Worm (Caenorhabditis elegans) whole organism, L3 larva: ENCODE data around the gene Y51B9A.9.

Experiments
- aly-2 ChIP-seq: fragments of 150-350 bp; optimal IDR thresholded peaks from 2 replicates; lab custom pipeline; 2014; ENCODE audit warnings: missing biosample characterization, missing genetic modification characterization
- ceh-16 ChIP-seq: sonication (generic microtip); optimal IDR thresholded peaks from 2 replicates; lab custom pipeline; 2017; ENCODE audit warnings: missing biosample characterization, missing genetic modification characterization
- ceh-28 ChIP-seq: fragments of 150-350 bp; optimal IDR thresholded peaks from 2 replicates; lab custom pipeline; 2014; ENCODE audit warnings: missing biosample characterization, missing genetic modification reagents, missing genetic modification characterization
- ceh-9 ChIP-seq: sonication (generic microtip); optimal IDR thresholded peaks from 2 replicates; lab custom pipeline; 2018; ENCODE audit warnings: missing biosample characterization, missing genetic modification characterization
- daf-12 ChIP-seq: fragments of 150-350 bp; optimal IDR thresholded peaks from 2 replicates; lab custom pipeline; 2014; ENCODE audit warnings: missing biosample characterization, missing genetic modification reagents, missing genetic modification characterization
- egl-27 ChIP-seq: sonication (generic microtip); optimal IDR thresholded peaks from 4 replicates; lab custom pipeline; 2017; ENCODE audit warnings: missing biosample characterization, missing genetic modification reagents, missing genetic modification characterization
- egl-5 ChIP-seq: fragments of 150-350 bp; optimal IDR thresholded peaks from 2 replicates; lab custom pipeline; 2017; ENCODE audit warnings: missing biosample characterization, missing genetic modification reagents, missing genetic modification characterization, inconsistent platforms
- elt-1 ChIP-seq: fragments of 150-350 bp; optimal IDR thresholded peaks from 2 replicates; lab custom pipeline; 2014; ENCODE audit warnings: missing biosample characterization, missing genetic modification characterization
- elt-2 ChIP-seq: sonication (generic microtip); optimal IDR thresholded peaks from 2 replicates; lab custom pipeline; 2016; ENCODE audit warnings: missing genetic modification reagents, mild to moderate bottlenecking, missing genetic modification characterization, missing compliant biosample characterization
- elt-3 ChIP-seq, 3 experiments: fragments of 150-350 bp in 1 of 3; sonication (generic microtip) in 2 of 3; optimal IDR thresholded peaks; 2 replicates in 2 of 3; 4 replicates in 1 of 3; lab custom pipeline; 2014 to 2017; ENCODE audit warnings: missing biosample characterization in 3 of 3, missing genetic modification characterization in 3 of 3
- eor-1 ChIP-seq, 2 experiments: fragments of 150-350 bp; optimal IDR thresholded peaks; 2 replicates each; lab custom pipeline; 2014 to 2018; ENCODE audit warnings: missing biosample characterization in 2 of 2, missing genetic modification characterization in 2 of 2
- fkh-10 ChIP-seq: sonication (generic microtip); optimal IDR thresholded peaks from 2 replicates; lab custom pipeline; 2017; ENCODE audit warnings: missing biosample characterization, missing genetic modification reagents, missing genetic modification characterization
- fos-1 ChIP-seq: fragments of 150-350 bp; optimal IDR thresholded peaks from 2 replicates; lab custom pipeline; 2014; ENCODE audit warnings: missing biosample characterization, missing genetic modification characterization
- hmg-11 ChIP-seq: sonication (generic microtip); optimal IDR thresholded peaks from 2 replicates; lab custom pipeline; 2016; ENCODE audit warnings: missing genetic modification characterization, missing compliant biosample characterization
- jun-1 ChIP-seq: fragments of 150-350 bp; optimal IDR thresholded peaks from 2 replicates; lab custom pipeline; 2014; ENCODE audit warnings: missing biosample characterization, missing genetic modification reagents, missing genetic modification characterization
- lin-39 ChIP-seq: fragments of 150-350 bp; optimal IDR thresholded peaks from 2 replicates; lab custom pipeline; 2018; ENCODE audit warnings: missing biosample characterization, missing genetic modification reagents, missing genetic modification characterization
- mml-1 ChIP-seq: fragments of 150-350 bp; sonication (generic microtip); optimal IDR thresholded peaks from 3 replicates; lab custom pipeline; 2014; ENCODE audit warnings: missing biosample characterization, missing genetic modification characterization
- nfya-1 ChIP-seq: sonication (generic microtip); optimal IDR thresholded peaks from 2 replicates; lab custom pipeline; 2017; ENCODE audit warnings: missing genetic modification characterization, mild to moderate bottlenecking, missing compliant biosample characterization, antibody characterized with exemption, moderate library complexity; ENCODE audit not compliant: insufficient read depth
- nhr-11 ChIP-seq: fragments of 150-350 bp; optimal IDR thresholded peaks from 2 replicates; lab custom pipeline; 2014; ENCODE audit warnings: missing biosample characterization, missing genetic modification characterization
- nhr-12 ChIP-seq: fragments of 150-350 bp; optimal IDR thresholded peaks from 2 replicates; lab custom pipeline; 2014; ENCODE audit warnings: missing biosample characterization, missing genetic modification characterization
- nhr-23 ChIP-seq: fragments of 150-350 bp; optimal IDR thresholded peaks from 2 replicates; lab custom pipeline; 2014; ENCODE audit warnings: missing biosample characterization, missing genetic modification reagents, missing genetic modification characterization
- nhr-237 ChIP-seq: fragments of 150-350 bp; optimal IDR thresholded peaks from 2 replicates; lab custom pipeline; 2014; ENCODE audit warnings: missing biosample characterization, missing genetic modification characterization
- nhr-25 ChIP-seq: sonication (generic microtip); optimal IDR thresholded peaks from 2 replicates; lab custom pipeline; 2017; ENCODE audit warnings: missing biosample characterization, missing genetic modification characterization
- nhr-43 ChIP-seq: sonication (generic microtip); optimal IDR thresholded peaks from 2 replicates; lab custom pipeline; 2016; ENCODE audit warnings: mild to moderate bottlenecking, missing genetic modification characterization, missing compliant biosample characterization; ENCODE audit not compliant: poor library complexity, severe bottlenecking
- nhr-67 ChIP-seq: fragments of 150-350 bp; optimal IDR thresholded peaks from 2 replicates; lab custom pipeline; 2014; ENCODE audit warnings: missing biosample characterization, missing genetic modification characterization
- nhr-76 ChIP-seq: fragments of 150-350 bp; sonication (generic microtip); optimal IDR thresholded peaks from 5 replicates; lab custom pipeline; 2014; ENCODE audit warnings: missing biosample characterization, missing genetic modification characterization
- pha-4 ChIP-seq: fragments of 150-350 bp; optimal IDR thresholded peaks from 2 replicates; lab custom pipeline; 2014; ENCODE audit warnings: missing biosample characterization, missing genetic modification reagents, missing genetic modification characterization
- sea-2 ChIP-seq: fragments of 150-350 bp; sonication (generic microtip); optimal IDR thresholded peaks from 4 replicates; lab custom pipeline; 2014; ENCODE audit warnings: missing biosample characterization, missing genetic modification reagents, missing genetic modification characterization
- skn-1 ChIP-seq: fragments of 150-350 bp; optimal IDR thresholded peaks from 2 replicates; lab custom pipeline; 2014; ENCODE audit warnings: missing biosample characterization, missing genetic modification characterization
- snpc-4 ChIP-seq: fragments of 150-350 bp; optimal IDR thresholded peaks from 2 replicates; lab custom pipeline; 2014; ENCODE audit warnings: missing biosample characterization, missing genetic modification characterization
- tbx-2 ChIP-seq: sonication (generic microtip); optimal IDR thresholded peaks from 2 replicates; lab custom pipeline; 2016; ENCODE audit warnings: mild to moderate bottlenecking, missing genetic modification characterization, missing compliant biosample characterization
- unc-62 ChIP-seq: fragments of 150-350 bp; sonication (generic microtip); optimal IDR thresholded peaks from 4 replicates; lab custom pipeline; 2014; ENCODE audit warnings: missing biosample characterization, missing genetic modification reagents, missing genetic modification characterization
- ztf-4 ChIP-seq: fragments of 150-350 bp; optimal IDR thresholded peaks from 2 replicates; lab custom pipeline; 2014; ENCODE audit warnings: missing biosample characterization, missing genetic modification characterization

The Y51B9A.9 gene

ce11 chrII:9411497-9411896 lies 14.1 kb upstream of the Y51B9A.9 start, which contains the start of gene M176.9:
TSS of gene M176.9 (minus strand) at chrII:9411597.
- TF ChIP-seq nhr-237 (tag; lab: Kevin White, UChicago) (no peak), nhr-11 (no peak), nhr-23 (tag; lab: Kevin White, UChicago) (no peak)

DNA sequence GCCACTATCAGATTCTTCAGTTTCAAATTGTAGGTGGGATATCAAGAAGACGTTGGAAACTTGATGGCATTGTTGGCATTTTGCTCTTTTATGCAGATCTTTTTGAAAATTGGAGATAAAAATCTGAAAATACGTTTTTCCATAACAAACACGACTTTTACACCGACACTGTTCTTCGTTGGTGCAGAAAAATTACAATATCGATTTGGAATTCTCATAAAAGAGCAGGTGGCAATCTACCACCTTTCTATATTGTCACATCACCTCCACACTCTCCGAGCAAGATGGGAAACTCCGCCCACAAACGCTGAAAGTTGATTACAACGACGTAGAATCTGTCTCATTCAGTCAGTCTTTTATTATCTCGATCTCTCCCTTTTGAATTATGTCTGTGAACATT lies 10.1 kb upstream of the Y51B9A.9 start, which contains the start of gene arrd-2:
Gene arrd-2 (plus strand): TSS at position 301 of the 400 bp plus-strand sequence.
- TF ChIP-seq daf-12, result no peak
- TF ChIP-seq eor-1 (tag; optimal IDR thresholded peaks at IDR 0.05; lab: Kevin White, UChicago), result no peak
- no peak for TF ChIP-seq aly-2 (tag; lab: Kevin White, UChicago)
- no peak for TF ChIP-seq nhr-67 (tag; lab: Kevin White, UChicago)
- no peak for TF ChIP-seq snpc-4 (tag; lab: Kevin White, UChicago)
- no peak for TF ChIP-seq nhr-11
- no peak for TF ChIP-seq ceh-16
- TF ChIP-seq elt-3 (tag; optimal IDR thresholded peaks at IDR 0.05; lab: Kevin White, UChicago), result no peak
- TF ChIP-seq tbx-2 (tag; lab: Kevin White, UChicago), result no peak
- TF ChIP-seq nhr-76 (tag; lab: Kevin White, UChicago), result no peak
- no peak for TF ChIP-seq ceh-28
- TF ChIP-seq nfya-1 (tag; lab: Kevin White, UChicago), result no peak
- no peak for TF ChIP-seq elt-1 (tag; lab: Kevin White, UChicago)
- no peak for TF ChIP-seq nhr-12 (tag; lab: Kevin White, UChicago)

DNA sequence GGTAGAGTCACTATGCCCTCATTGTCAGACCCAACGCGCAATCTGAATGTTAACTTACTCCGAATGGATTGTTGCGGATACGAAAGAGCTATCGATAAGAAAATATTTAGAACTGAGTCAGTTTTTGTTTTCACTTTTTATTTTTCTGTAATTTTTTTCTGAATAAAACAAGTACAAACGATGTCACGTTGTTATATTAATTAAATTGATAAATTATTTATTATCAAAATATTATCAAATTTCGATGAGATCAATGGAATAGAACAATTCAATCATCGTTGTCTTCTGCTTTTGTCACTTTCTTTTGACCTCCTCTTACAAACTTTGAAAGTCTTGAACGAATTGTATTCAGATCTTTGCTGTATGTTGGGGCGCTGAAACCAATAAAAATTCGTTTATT lies 9.6 kb upstream of the Y51B9A.9 start, which contains the start of gene mpz-6:
Gene mpz-6 (minus strand): TSS at position 101 of the 400 bp plus-strand sequence.
- TF ChIP-seq sea-2 (GFP tag; lab: Kevin White, UChicago), result no peak
- no peak for TF ChIP-seq unc-62 (GFP tag; lab: Kevin White, UChicago)
- no peak for TF ChIP-seq skn-1 (tag; lab: Kevin White, UChicago)
- no peak for TF ChIP-seq fos-1
- TF ChIP-seq aly-2 (tag; lab: Kevin White, UChicago), result no peak
- TF ChIP-seq nfya-1 (tag; lab: Kevin White, UChicago), result no peak
- no peak for TF ChIP-seq fkh-10 (GFP tag; lab: Kevin White, UChicago)

DNA sequence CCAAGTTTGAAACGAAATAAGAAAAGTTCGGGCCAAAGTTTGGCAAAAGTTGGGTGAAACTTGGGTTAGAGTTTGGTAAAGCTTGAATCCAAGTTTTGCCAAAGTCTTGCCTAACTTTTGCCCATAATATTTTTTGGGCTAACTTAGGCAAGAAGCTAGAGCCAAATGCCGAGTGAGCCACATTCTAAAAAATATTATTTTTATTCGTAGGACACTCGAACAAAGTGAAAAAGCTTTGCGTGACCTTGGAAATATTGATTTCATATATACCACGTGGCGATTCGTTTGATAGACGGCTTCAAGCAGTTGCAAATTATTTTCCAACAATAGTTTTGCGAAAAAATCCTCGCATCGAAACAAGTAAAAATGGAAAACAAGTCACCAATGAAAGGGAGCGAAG lies 6.5 kb upstream of the Y51B9A.9 start, which contains the start of gene Y51B9A.5:
Gene Y51B9A.5 (plus strand): TSS at position 301 of the 400 bp plus-strand sequence.
- TF ChIP-seq ceh-9 (tag; lab: Kevin White, UChicago) (no peak), fkh-10 (GFP tag; lab: Kevin White, UChicago) (no peak), snpc-4 (tag; lab: Kevin White, UChicago) (no peak), fos-1 (no peak), jun-1 (tag; lab: Kevin White, UChicago) (no peak), elt-2 (tag; lab: Kevin White, UChicago) (no peak), nhr-25 (tag; lab: Kevin White, UChicago) (no peak), mml-1 (tag; lab: Kevin White, UChicago) (no peak), nhr-43 (tag; lab: Kevin White, UChicago) (no peak), egl-5 (tag; lab: Kevin White, UChicago) (no peak), nhr-11 (no peak), hmg-11 (tag; lab: Kevin White, UChicago) (no peak)

- no peak for TF ChIP-seq snpc-4 (tag; lab: Kevin White, UChicago)
- TF ChIP-seq nhr-12 (tag; lab: Kevin White, UChicago), result no peak
- TF ChIP-seq nhr-67 (tag; lab: Kevin White, UChicago), result no peak
- no peak for TF ChIP-seq ceh-9 (tag; lab: Kevin White, UChicago)
- TF ChIP-seq egl-27 (tag; lab: Kevin White, UChicago), result no peak
- TF ChIP-seq lin-39 (tag; lab: Kevin White, UChicago), result no peak
- no peak for TF ChIP-seq skn-1 (tag; lab: Kevin White, UChicago)
- no peak for TF ChIP-seq elt-1 (tag; lab: Kevin White, UChicago)
- no peak for TF ChIP-seq pha-4 (tag; lab: Kevin White, UChicago)
- TF ChIP-seq ztf-4 (tag; lab: Kevin White, UChicago), result no peak
- TF ChIP-seq fos-1, result no peak
- no peak for TF ChIP-seq nhr-237 (tag; lab: Kevin White, UChicago)
- no peak for TF ChIP-seq hmg-11 (tag; lab: Kevin White, UChicago)
- TF ChIP-seq nhr-11, result no peak
Measured at ce11 chrII:9403087-9403486, 5.7 kb upstream of the Y51B9A.9 start, which contains the start of gene Y51B9A.6. TSS of gene Y51B9A.6 (minus strand) at chrII:9403187.
